Worm (Caenorhabditis elegans): ENCODE results near the gene del-5.

ce11 chrX:11031047-11031695, 23.2 kb upstream of the del-5 start:
- TF ChIP-seq lin-39 (tag; optimal IDR thresholded peaks at IDR 0.05) (peak; percentile 47), ztf-4 (tag; optimal IDR thresholded peaks at IDR 0.05) (peak; percentile 44), unc-62 (GFP tag; optimal IDR thresholded peaks at IDR 0.05) (peak; percentile 73), egl-27 (tag; optimal IDR thresholded peaks at IDR 0.05) (peak; percentile 76), nhr-28 (tag; optimal IDR thresholded peaks at IDR 0.05) (no peak)
